Worm (Caenorhabditis elegans) whole organism, young adult: ENCODE measurements around the gene B0244.10.
A peak's percentile ranks its signal among the peaks of the same experiment; 100 is the strongest.

ENCODE experiments used
- B0019.2 ChIP-seq: fragments of 200-800 bp; sonication (Bioruptor generic); conservative IDR thresholded peaks from 2 replicates; pipeline ENCODE4 v1.3.6; 2022; ENCODE audit warnings: missing genetic modification reagents, missing genetic modification characterization, missing compliant biosample characterization
- B0035.1 ChIP-seq: sonication (generic microtip); optimal IDR thresholded peaks from 2 replicates; lab custom pipeline; 2016; ENCODE audit warnings: missing genetic modification characterization, mild to moderate bottlenecking, missing compliant biosample characterization, missing genotype, missing genetic modification reagents
- C06A6.2 ChIP-seq: fragments of 200-800 bp; sonication (Bioruptor generic); conservative IDR thresholded peaks from 2 replicates; pipeline ENCODE4 v1.3.6; 2022; ENCODE audit warnings: missing genetic modification characterization, missing compliant biosample characterization
- D2030.7 ChIP-seq: fragments of 200-800 bp; sonication (Bioruptor generic); IDR thresholded peaks from 2 replicates; pipeline ENCODE4 v1.3.6; 2022; ENCODE audit warnings: missing genetic modification reagents, missing genetic modification characterization, missing compliant biosample characterization
- F22D6.2 ChIP-seq: sonication (generic microtip); optimal IDR thresholded peaks from 2 replicates; lab custom pipeline; 2016; ENCODE audit warnings: mild to moderate bottlenecking, missing genetic modification characterization, missing compliant biosample characterization
- F23B12.7 ChIP-seq: sonication (generic microtip); optimal IDR thresholded peaks from 2 replicates; lab custom pipeline; 2017; ENCODE audit warnings: missing genetic modification characterization, mild to moderate bottlenecking, missing compliant biosample characterization, antibody characterized with exemption, moderate library complexity; ENCODE audit not compliant: insufficient read depth
- F33H1.4 ChIP-seq: fragments of 200-800 bp; sonication (Bioruptor generic); IDR thresholded peaks from 2 replicates; pipeline ENCODE4 v1.3.6; 2022; ENCODE audit warnings: missing genetic modification reagents, missing genetic modification characterization, missing compliant biosample characterization
- F39B2.1 ChIP-seq: fragments of 200-800 bp; sonication (Bioruptor generic); IDR thresholded peaks from 2 replicates; pipeline ENCODE4 v1.3.6; 2022; ENCODE audit warnings: missing genetic modification reagents, missing genetic modification characterization, missing compliant biosample characterization
- F55B11.4 ChIP-seq: sonication (generic microtip); optimal IDR thresholded peaks from 2 replicates; lab custom pipeline; 2016; ENCODE audit warnings: missing compliant biosample characterization, missing genetic modification characterization, borderline replicate concordance; ENCODE audit not compliant: insufficient read depth
- F57A8.1 ChIP-seq: fragments of 200-800 bp; sonication (Bioruptor generic); optimal IDR thresholded peaks from 2 replicates; lab custom pipeline; 2018; ENCODE audit warnings: mild to moderate bottlenecking, missing genetic modification characterization, moderate library complexity, missing compliant biosample characterization
- K11D2.4 ChIP-seq: fragments of 200-800 bp; sonication (Bioruptor generic); IDR thresholded peaks from 2 replicates; pipeline ENCODE4 v1.3.6; 2022; ENCODE audit warnings: missing genetic modification reagents, missing genetic modification characterization, missing compliant biosample characterization
- Y53F4B.3 ChIP-seq: fragments of 200-800 bp; sonication (Bioruptor generic); IDR thresholded peaks from 2 replicates; pipeline ENCODE4 v1.3.6; 2022; ENCODE audit warnings: missing genetic modification reagents, missing genetic modification characterization, missing compliant biosample characterization
- Y53G8AR.9 ChIP-seq: fragments of 200-800 bp; sonication (Bioruptor generic); conservative IDR thresholded peaks from 2 replicates; pipeline ENCODE4 v1.3.6; 2022; ENCODE audit warnings: missing genetic modification reagents, missing genetic modification characterization, missing compliant biosample characterization
- Y67H2A.10 ChIP-seq: fragments of 200-800 bp; sonication (Bioruptor generic); conservative IDR thresholded peaks from 2 replicates; pipeline ENCODE4 v1.3.6; 2022; ENCODE audit warnings: missing genetic modification reagents, missing genetic modification characterization, missing compliant biosample characterization
- Y79H2A.3 ChIP-seq: fragments of 200-800 bp; sonication (Bioruptor generic); conservative IDR thresholded peaks from 2 replicates; pipeline ENCODE4 v1.3.6; 2022; ENCODE audit warnings: missing genetic modification reagents, missing genetic modification characterization, missing compliant biosample characterization
- ZK185.1 ChIP-seq: sonication (generic microtip); optimal IDR thresholded peaks from 2 replicates; lab custom pipeline; 2016; ENCODE audit warnings: mild to moderate bottlenecking, missing genetic modification characterization, missing compliant biosample characterization; ENCODE audit not compliant: poor library complexity, severe bottlenecking
- ama-1 ChIP-seq, 3 experiments: fragments of 150-350 bp in 1 of 3; sonication (generic microtip) in 2 of 3; optimal IDR thresholded peaks; 2 replicates each; lab custom pipeline; 2014 to 2018; ENCODE audit warnings: missing biosample characterization in 2 of 3, missing genetic modification characterization in 2 of 3, missing genetic modification reagents in 2 of 3
- aptf-2 ChIP-seq: fragments of 200-800 bp; sonication (Bioruptor generic); conservative IDR thresholded peaks from 2 replicates; pipeline ENCODE4 v1.3.6; 2022; ENCODE audit warnings: missing genetic modification reagents, missing genetic modification characterization, missing compliant biosample characterization
- athp-1 ChIP-seq: sonication (generic microtip); optimal IDR thresholded peaks from 2 replicates; lab custom pipeline; 2017; ENCODE audit warnings: mild to moderate bottlenecking, missing genetic modification characterization, missing compliant biosample characterization
- attf-3 ChIP-seq: fragments of 200-800 bp; sonication (Bioruptor generic); conservative IDR thresholded peaks from 2 replicates; pipeline ENCODE4 v1.3.6; 2022; ENCODE audit warnings: missing genetic modification reagents, missing genetic modification characterization, missing compliant biosample characterization
- ceh-100 ChIP-seq: fragments of 200-800 bp; sonication (Bioruptor generic); IDR thresholded peaks from 2 replicates; pipeline ENCODE4 v1.3.6; 2022; ENCODE audit warnings: missing genetic modification reagents, missing genetic modification characterization, missing compliant biosample characterization
- ceh-40 ChIP-seq: fragments of 200-800 bp; sonication (Bioruptor generic); IDR thresholded peaks from 2 replicates; pipeline ENCODE4 v1.3.6; 2022; ENCODE audit warnings: missing genetic modification characterization, missing compliant biosample characterization
- ceh-79 ChIP-seq: sonication (generic microtip); optimal IDR thresholded peaks from 2 replicates; lab custom pipeline; 2017; ENCODE audit warnings: mild to moderate bottlenecking, missing genetic modification characterization, missing compliant biosample characterization
- chd-7 ChIP-seq: sonication (generic microtip); optimal IDR thresholded peaks from 2 replicates; lab custom pipeline; 2016; ENCODE audit warnings: mild to moderate bottlenecking, missing genetic modification characterization, moderate library complexity, missing compliant biosample characterization
- die-1 ChIP-seq: sonication (generic microtip); optimal IDR thresholded peaks from 2 replicates; lab custom pipeline; 2016; ENCODE audit warnings: missing genotype, mild to moderate bottlenecking, missing genetic modification characterization, missing compliant biosample characterization
- egl-18 ChIP-seq: fragments of 200-800 bp; sonication (Bioruptor generic); IDR thresholded peaks from 2 replicates; pipeline ENCODE4 v1.3.6; 2022; ENCODE audit warnings: missing genetic modification reagents, missing genetic modification characterization, missing compliant biosample characterization
- egrh-3 ChIP-seq: fragments of 200-800 bp; sonication (Bioruptor generic); IDR thresholded peaks from 2 replicates; pipeline ENCODE4 v1.3.6; 2022; ENCODE audit warnings: missing genetic modification reagents, missing genetic modification characterization, missing compliant biosample characterization
- ekl-4 ChIP-seq: fragments of 200-800 bp; sonication (Bioruptor generic); IDR thresholded peaks from 2 replicates; pipeline ENCODE4 v1.3.6; 2022; ENCODE audit warnings: missing genetic modification reagents, missing genetic modification characterization, missing compliant biosample characterization
- gei-17 ChIP-seq: fragments of 200-800 bp; sonication (Bioruptor generic); optimal IDR thresholded peaks from 2 replicates; lab custom pipeline; 2018; ENCODE audit warnings: mild to moderate bottlenecking, missing genetic modification characterization, missing compliant biosample characterization
- hlh-12 ChIP-seq: sonication (generic microtip); optimal IDR thresholded peaks from 2 replicates; lab custom pipeline; 2016; ENCODE audit warnings: missing genetic modification characterization, missing compliant biosample characterization
- let-526 ChIP-seq: fragments of 200-800 bp; sonication (Bioruptor generic); IDR thresholded peaks from 2 replicates; pipeline ENCODE4 v1.3.6; 2022; ENCODE audit warnings: missing genetic modification reagents, missing genetic modification characterization, missing compliant biosample characterization
- lin-35 ChIP-seq, 3 experiments: fragments of 150-350 bp in 2 of 3; sonication (generic microtip) in 1 of 3; optimal IDR thresholded peaks; 2 replicates each; lab custom pipeline; 2014 to 2018; ENCODE audit warnings: missing biosample characterization in 3 of 3, missing genetic modification characterization in 3 of 3, missing genetic modification reagents in 3 of 3
- lin-54 ChIP-seq: fragments of 200-800 bp; sonication (Bioruptor generic); optimal IDR thresholded peaks from 2 replicates; lab custom pipeline; 2018; ENCODE audit warnings: mild to moderate bottlenecking, missing genetic modification characterization, missing compliant biosample characterization
- lsy-27 ChIP-seq: sonication (generic microtip); optimal IDR thresholded peaks from 2 replicates; lab custom pipeline; 2017; ENCODE audit warnings: missing genetic modification characterization, mild to moderate bottlenecking, missing compliant biosample characterization, antibody characterized with exemption, missing genotype, borderline replicate concordance; ENCODE audit not compliant: insufficient read depth
- madf-6 ChIP-seq: fragments of 200-800 bp; sonication (Bioruptor generic); IDR thresholded peaks from 2 replicates; pipeline ENCODE4 v1.3.6; 2022; ENCODE audit warnings: missing genetic modification reagents, missing genetic modification characterization, missing compliant biosample characterization
- mxl-1 ChIP-seq: sonication (generic microtip); optimal IDR thresholded peaks from 2 replicates; lab custom pipeline; 2016; ENCODE audit warnings: missing genetic modification characterization, missing compliant biosample characterization
- nfyb-1 ChIP-seq: fragments of 200-800 bp; sonication (Bioruptor generic); IDR thresholded peaks from 2 replicates; pipeline ENCODE4 v1.3.6; 2022; ENCODE audit warnings: missing genetic modification reagents, missing genetic modification characterization, missing compliant biosample characterization
- pha-4 ChIP-seq: fragments of 150-350 bp; sonication (generic microtip); optimal IDR thresholded peaks from 2 replicates; lab custom pipeline; 2014; ENCODE audit warnings: missing biosample characterization, missing genetic modification reagents, missing genetic modification characterization
- rcor-1 ChIP-seq: fragments of 200-800 bp; sonication (Bioruptor generic); IDR thresholded peaks from 2 replicates; pipeline ENCODE4 v1.3.6; 2022; ENCODE audit warnings: missing genetic modification reagents, missing genetic modification characterization, missing compliant biosample characterization
- repo-1 ChIP-seq: sonication (generic microtip); optimal IDR thresholded peaks from 2 replicates; lab custom pipeline; 2017; ENCODE audit warnings: mild to moderate bottlenecking, missing genetic modification characterization, missing compliant biosample characterization
- snpc-3.4 ChIP-seq: sonication (generic microtip); optimal IDR thresholded peaks from 2 replicates; lab custom pipeline; 2017; ENCODE audit warnings: missing genetic modification characterization, mild to moderate bottlenecking, missing compliant biosample characterization, antibody characterized with exemption, moderate library complexity, missing genotype, missing genetic modification reagents
- snpc-4 ChIP-seq, 5 experiments: fragments of 150-350 bp in 1 of 5; sonication (generic microtip) in 4 of 5; optimal IDR thresholded peaks; 2 replicates each; lab custom pipeline; 2014 to 2018; ENCODE audit warnings: missing genetic modification characterization in 5 of 5, missing biosample characterization in 3 of 5, antibody characterized with exemption in 2 of 5, mild to moderate bottlenecking in 2 of 5, missing compliant biosample characterization in 2 of 5, missing genotype in 2 of 5, moderate library complexity in 2 of 5, missing genetic modification reagents in 1 of 5
- somi-1 ChIP-seq: fragments of 200-800 bp; sonication (Bioruptor generic); optimal IDR thresholded peaks from 2 replicates; lab custom pipeline; 2018; ENCODE audit warnings: mild to moderate bottlenecking, missing genetic modification characterization, missing compliant biosample characterization
- unc-130 ChIP-seq: sonication (generic microtip); optimal IDR thresholded peaks from 2 replicates; lab custom pipeline; 2016; ENCODE audit warnings: missing genetic modification reagents, missing genetic modification characterization, missing compliant biosample characterization
- zim-3 ChIP-seq: sonication (generic microtip); optimal IDR thresholded peaks from 2 replicates; lab custom pipeline; 2017; ENCODE audit warnings: mild to moderate bottlenecking, missing genetic modification characterization, moderate library complexity, missing compliant biosample characterization
- ztf-25 ChIP-seq: fragments of 200-800 bp; sonication (Bioruptor generic); IDR thresholded peaks from 2 replicates; pipeline ENCODE4 v1.3.6; 2022; ENCODE audit warnings: missing genetic modification reagents, missing genetic modification characterization, missing compliant biosample characterization

The B0244.10 gene

DNA sequence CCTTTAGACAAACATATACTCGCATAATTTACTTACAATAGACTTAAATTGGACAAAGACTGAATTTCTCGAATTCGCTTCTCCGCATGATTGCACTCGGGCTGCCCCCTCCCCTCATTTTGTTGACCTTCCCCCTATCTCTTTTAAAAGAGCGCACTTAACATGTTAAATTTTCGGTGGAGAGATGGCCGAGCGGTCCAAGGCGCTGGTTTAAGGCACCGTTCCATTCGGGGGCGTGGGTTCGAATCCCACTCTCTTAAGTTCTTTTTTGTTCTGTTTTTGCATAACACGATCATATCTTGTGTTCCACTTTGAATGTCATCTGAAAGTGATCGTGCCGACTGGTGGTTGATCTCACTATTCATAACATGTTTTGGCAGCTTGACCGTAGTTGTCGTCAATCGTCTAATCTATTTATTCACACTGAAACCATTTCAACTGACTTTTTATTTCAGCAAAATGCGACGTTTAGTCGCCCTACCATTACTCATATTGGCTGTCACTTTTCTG lies 34.8 kb downstream of the B0244.10 start, which contains the start of gene cutl-23 (continued):
- peak; percentile 26 for TF ChIP-seq zim-3 (tag; lab: Kevin White, UChicago)
- TF ChIP-seq somi-1 (GFP tag; lab: Kevin White, UChicago) = no peak
- TF ChIP-seq K11D2.4 (GFP tag; lab: Robert Waterston, UW) = no peak
- no peak for TF ChIP-seq Y53G8AR.9 (GFP tag; lab: Robert Waterston, UW)
- TF ChIP-seq lin-54 (GFP tag; lab: Kevin White, UChicago) = peak; percentile 53
- no peak for TF ChIP-seq Y79H2A.3 (GFP tag; lab: Robert Waterston, UW)
- peak; percentile 28; the same call in 1 of the 2 replicates for TF ChIP-seq F33H1.4 (GFP tag; lab: Robert Waterston, UW)
- no peak for TF ChIP-seq Y67H2A.10 (GFP tag; lab: Robert Waterston, UW)
- TF ChIP-seq F55B11.4 (tag; lab: Kevin White, UChicago) = no peak
- peak; percentile 26 for TF ChIP-seq hlh-12 (tag; lab: Kevin White, UChicago)
- TF ChIP-seq attf-3 (GFP tag; lab: Robert Waterston, UW) = 0 out of 2 replicates have a peak, but pooled peaks have one; percentile 41
- TF ChIP-seq egrh-3 (GFP tag; lab: Robert Waterston, UW) = peak; percentile 47; the same call in 1 of the 2 replicates
- TF ChIP-seq F57A8.1 (GFP tag; lab: Kevin White, UChicago) = no peak
- no peak for TF ChIP-seq B0019.2 (GFP tag; lab: Robert Waterston, UW)
- TF ChIP-seq lin-35 (GFP tag; optimal IDR thresholded peaks at IDR 0.05; lab: Kevin White, UChicago) = peak in 1 of 3 experiments; percentile 31
- peak; percentile 66; the same call in 1 of the 2 replicates for TF ChIP-seq ekl-4 (GFP tag; lab: Robert Waterston, UW)
- no peak for TF ChIP-seq C06A6.2 (GFP tag; lab: Robert Waterston, UW)
- TF ChIP-seq gei-17 = no peak
- no peak for TF ChIP-seq ceh-40 (GFP tag; lab: Robert Waterston, UW)
- peak; percentile 72 for TF ChIP-seq die-1 (tag; lab: Kevin White, UChicago)
- TF ChIP-seq B0035.1 (tag; lab: Kevin White, UChicago) = no peak
- peak; percentile 70; the same call in 1 of the 2 replicates for TF ChIP-seq ztf-25 (GFP tag; lab: Robert Waterston, UW)
- peak; percentile 66 for TF ChIP-seq snpc-3.4 (tag; lab: Kevin White, UChicago)
- TF ChIP-seq aptf-2 (GFP tag; lab: Robert Waterston, UW) = no peak
- TF ChIP-seq athp-1 = peak; percentile 61
- TF ChIP-seq let-526 (GFP tag; lab: Robert Waterston, UW) = no peak
- TF ChIP-seq Y53F4B.3 (GFP tag; lab: Robert Waterston, UW) = no peak
- no peak for TF ChIP-seq rcor-1 (GFP tag; lab: Robert Waterston, UW)
- 0 out of 2 replicates have a peak, but pooled peaks have one; percentile 27 for TF ChIP-seq madf-6 (GFP tag; lab: Robert Waterston, UW)
- no peak for TF ChIP-seq F22D6.2 (tag; lab: Kevin White, UChicago)
- TF ChIP-seq ceh-79 (tag; lab: Kevin White, UChicago) = no peak
- peak; percentile 44; the same call in 1 of the 2 replicates for TF ChIP-seq D2030.7 (GFP tag; lab: Robert Waterston, UW)
- TF ChIP-seq ama-1 (optimal IDR thresholded peaks at IDR 0.05; lab: Kevin White, UChicago) = no peak
- peak; percentile 61 to 74 for TF ChIP-seq ama-1 (GFP tag; optimal IDR thresholded peaks at IDR 0.05; lab: Kevin White, UChicago)
- TF ChIP-seq F23B12.7 = peak; percentile 18
- TF ChIP-seq lsy-27 (tag; lab: Kevin White, UChicago) = no peak
- TF ChIP-seq egl-18 = no peak
- peak; percentile 64 for TF ChIP-seq ZK185.1
- TF ChIP-seq mxl-1 (tag; lab: Kevin White, UChicago) = peak; percentile 41
- 0 out of 2 replicates have a peak, but pooled peaks have one; percentile 39 for TF ChIP-seq F39B2.1
- no peak for TF ChIP-seq repo-1 (tag; lab: Kevin White, UChicago)
- TF ChIP-seq snpc-4 (GFP tag; optimal IDR thresholded peaks at IDR 0.05; lab: Kevin White, UChicago) = no peak
- peak in 2 of 4 experiments; percentile 16 to 37 for TF ChIP-seq snpc-4 (tag; optimal IDR thresholded peaks at IDR 0.05; lab: Kevin White, UChicago)
- no peak for TF ChIP-seq chd-7 (tag; lab: Kevin White, UChicago)
- no peak for TF ChIP-seq ceh-100
- no peak for TF ChIP-seq pha-4
- TF ChIP-seq nfyb-1 = peak; percentile 67
- peak; percentile 34 for TF ChIP-seq unc-130 (GFP tag; lab: Kevin White, UChicago)
